Fruit fly (Drosophila melanogaster) whole organism, embryonic: ENCODE measurements around the gene Tengl3.
A peak's percentile ranks its signal among the peaks of the same experiment; 100 is the strongest.

Experiments
- Asciz ChIP-seq: fragments of 200-800 bp; sonication (Bioruptor generic); optimal IDR thresholded peaks from 2 replicates; lab custom pipeline; 2017; ENCODE audit warnings: missing biosample characterization, mild to moderate bottlenecking, missing genetic modification characterization, missing genetic modification reagents
- Atf-2 ChIP-seq: fragments of 200-800 bp; sonication (Bioruptor generic); optimal IDR thresholded peaks from 2 replicates; lab custom pipeline; 2016; ENCODE audit warnings: missing biosample characterization, missing genetic modification characterization
- CG1024 ChIP-seq: fragments of 200-800 bp; sonication (Bioruptor generic); IDR thresholded peaks from 2 replicates; pipeline ENCODE4 v1.3.6; 2022; ENCODE audit warnings: missing biosample characterization, missing genetic modification characterization
- CG10366 ChIP-seq: fragments of 200-800 bp; sonication (Bioruptor generic); IDR thresholded peaks from 2 replicates; pipeline ENCODE4 v1.3.6; 2022; ENCODE audit warnings: missing biosample characterization, missing genetic modification characterization
- CG10959 ChIP-seq: fragments of 200-800 bp; sonication (Bioruptor generic); IDR thresholded peaks from 2 replicates; pipeline ENCODE4 v1.3.6; 2022; ENCODE audit warnings: missing biosample characterization, missing genetic modification characterization
- CG12155 ChIP-seq: fragments of 200-800 bp; sonication (Bioruptor generic); optimal IDR thresholded peaks from 3 replicates; lab custom pipeline; 2016; ENCODE audit warnings: missing biosample characterization, missing genetic modification characterization
- CG12219 ChIP-seq: fragments of 200-800 bp; sonication (Bioruptor generic); optimal IDR thresholded peaks from 3 replicates; lab custom pipeline; 2018; ENCODE audit warnings: missing biosample characterization, mild to moderate bottlenecking, missing genetic modification characterization
- CG12299 ChIP-seq: fragments of 200-800 bp; sonication (Bioruptor generic); optimal IDR thresholded peaks from 2 replicates; lab custom pipeline; 2018; ENCODE audit warnings: missing biosample characterization, mild to moderate bottlenecking, missing genetic modification characterization
- CG12659 ChIP-seq: fragments of 200-800 bp; sonication (Bioruptor generic); optimal IDR thresholded peaks from 3 replicates; lab custom pipeline; 2017; ENCODE audit warnings: mild to moderate bottlenecking, missing biosample characterization, missing genetic modification reagents, missing genetic modification characterization
- CG15073 ChIP-seq: fragments of 200-800 bp; sonication (Bioruptor generic); optimal IDR thresholded peaks from 2 replicates; lab custom pipeline; 2016; ENCODE audit warnings: missing biosample characterization, missing genetic modification characterization
- CG15514 ChIP-seq: fragments of 200-800 bp; sonication (Bioruptor generic); optimal IDR thresholded peaks from 3 replicates; lab custom pipeline; 2017; ENCODE audit warnings: missing biosample characterization, missing genetic modification characterization, mild to moderate bottlenecking, moderate library complexity, missing genetic modification reagents
- CG17359 ChIP-seq: fragments of 200-800 bp; sonication (Bioruptor generic); optimal IDR thresholded peaks from 3 replicates; lab custom pipeline; 2018; ENCODE audit warnings: missing biosample characterization, mild to moderate bottlenecking, missing genetic modification characterization, moderate library complexity
- CG17912 ChIP-seq: fragments of 200-800 bp; sonication (Bioruptor generic); optimal IDR thresholded peaks from 2 replicates; lab custom pipeline; 2018; ENCODE audit warnings: missing biosample characterization, mild to moderate bottlenecking, missing genetic modification characterization
- CG3838 ChIP-seq: fragments of 200-800 bp; sonication (Bioruptor generic); optimal IDR thresholded peaks from 3 replicates; lab custom pipeline; 2016; ENCODE audit warnings: missing biosample characterization, missing genetic modification characterization
- CG3995 ChIP-seq: fragments of 200-800 bp; sonication (Bioruptor generic); optimal IDR thresholded peaks from 3 replicates; lab custom pipeline; 2016; ENCODE audit warnings: missing biosample characterization, missing genetic modification characterization
- CG43689 ChIP-seq: fragments of 200-800 bp; sonication (Bioruptor generic); IDR thresholded peaks from 2 replicates; pipeline ENCODE4 v1.3.6; 2022; ENCODE audit warnings: missing biosample characterization, missing genetic modification characterization
- CG4820 ChIP-seq: fragments of 200-800 bp; sonication (Bioruptor generic); optimal IDR thresholded peaks from 3 replicates; lab custom pipeline; 2016; ENCODE audit warnings: missing biosample characterization, missing genetic modification characterization
- CG7357 ChIP-seq: fragments of 200-800 bp; sonication (Bioruptor generic); IDR thresholded peaks from 3 replicates; pipeline ENCODE4 v1.3.6; 2022; ENCODE audit warnings: missing biosample characterization, missing genetic modification characterization
- CG7372 ChIP-seq: fragments of 200-800 bp; sonication (Bioruptor generic); IDR thresholded peaks from 2 replicates; pipeline ENCODE4 v1.3.6; 2022; ENCODE audit warnings: missing biosample characterization, missing genetic modification characterization
- CHES-1-like ChIP-seq: fragments of 200-800 bp; sonication (Bioruptor generic); optimal IDR thresholded peaks from 2 replicates; lab custom pipeline; 2016; ENCODE audit warnings: missing biosample characterization, missing genetic modification characterization
- D19A ChIP-seq: fragments of 200-800 bp; optimal IDR thresholded peaks from 3 replicates; lab custom pipeline; 2019; ENCODE audit warnings: missing biosample characterization, mild to moderate bottlenecking, missing genetic modification characterization, moderate library complexity
- Deaf1 ChIP-seq: fragments of 200-800 bp; optimal IDR thresholded peaks from 3 replicates; lab custom pipeline; 2019; ENCODE audit warnings: missing biosample characterization, mild to moderate bottlenecking, missing genetic modification characterization, moderate library complexity
- Elba2 ChIP-seq: fragments of 200-800 bp; sonication (Bioruptor generic); optimal IDR thresholded peaks from 3 replicates; lab custom pipeline; 2016; ENCODE audit warnings: missing biosample characterization, missing genetic modification characterization
- Gsc ChIP-seq: fragments of 200-800 bp; sonication (Bioruptor generic); IDR thresholded peaks from 2 replicates; pipeline ENCODE4 v1.3.6; 2022; ENCODE audit warnings: missing biosample characterization, missing genetic modification characterization
- Hr78 ChIP-seq, 2 experiments: fragments of 200-800 bp in 1 of 2; fragments of >200 bp in 1 of 2; sonication (Bioruptor generic) in 1 of 2; optimal IDR thresholded peaks; 2 replicates each; lab custom pipeline; 2017 to 2019; ENCODE audit warnings: missing biosample characterization in 2 of 2, missing genetic modification characterization in 2 of 2, mild to moderate bottlenecking in 1 of 2, moderate library complexity in 1 of 2
- Mrtf ChIP-seq: fragments of 200-800 bp; sonication (Bioruptor generic); IDR thresholded peaks from 3 replicates; pipeline ENCODE4 v1.3.6; 2022; ENCODE audit warnings: missing biosample characterization, missing genetic modification characterization
- Neu2 ChIP-seq: fragments of 200-800 bp; sonication (Bioruptor generic); optimal IDR thresholded peaks from 3 replicates; lab custom pipeline; 2016; ENCODE audit warnings: missing biosample characterization, missing genetic modification characterization, borderline replicate concordance
- Xrp1 ChIP-seq: fragments of 200-800 bp; sonication (Bioruptor generic); IDR thresholded peaks from 2 replicates; pipeline ENCODE4 v1.3.6; 2022; ENCODE audit warnings: missing biosample characterization, missing genetic modification characterization
- ab ChIP-seq: fragments of 200-800 bp; sonication (Bioruptor generic); optimal IDR thresholded peaks from 2 replicates; lab custom pipeline; 2016; ENCODE audit warnings: missing biosample characterization, missing genetic modification characterization
- ash1 ChIP-seq: fragments of 200-800 bp; sonication (Bioruptor generic); optimal IDR thresholded peaks from 2 replicates; lab custom pipeline; 2018; ENCODE audit warnings: missing biosample characterization, mild to moderate bottlenecking, missing genetic modification characterization
- bab2 ChIP-seq: fragments of 200-800 bp; sonication (Bioruptor generic); optimal IDR thresholded peaks from 2 replicates; lab custom pipeline; 2016; ENCODE audit warnings: missing biosample characterization, missing genetic modification characterization
- chinmo ChIP-seq: fragments of 200-800 bp; sonication (Bioruptor generic); IDR thresholded peaks from 4 replicates; pipeline ENCODE4 v1.3.6; 2022; ENCODE audit warnings: missing biosample characterization, missing genetic modification characterization; ENCODE audit not compliant: partially characterized antibody
- dan ChIP-seq: fragments of 200-800 bp; sonication (Bioruptor generic); IDR thresholded peaks from 2 replicates; pipeline ENCODE4 v1.3.6; 2022; ENCODE audit warnings: missing biosample characterization, missing genetic modification characterization
- dmrt99B ChIP-seq: fragments of 200-800 bp; sonication (Bioruptor generic); optimal IDR thresholded peaks from 2 replicates; lab custom pipeline; 2018; ENCODE audit warnings: missing biosample characterization, mild to moderate bottlenecking, missing genetic modification characterization, moderate library complexity
- gsb-n ChIP-seq: fragments of 200-800 bp; sonication (Bioruptor generic); optimal IDR thresholded peaks from 3 replicates; lab custom pipeline; 2018; ENCODE audit warnings: missing biosample characterization, mild to moderate bottlenecking, missing genetic modification characterization
- lov ChIP-seq, 2 experiments: fragments of 200-800 bp in 1 of 2; fragments of >200 bp in 1 of 2; sonication (Bioruptor generic) in 1 of 2; IDR thresholded peaks in 1 of 2; optimal IDR thresholded peaks in 1 of 2; 2 replicates in 1 of 2; 3 replicates in 1 of 2; pipeline versions ENCODE4 v1.3.6 to Lab custom; 2017 to 2022; ENCODE audit warnings: missing biosample characterization in 1 of 2, missing genetic modification characterization in 1 of 2
- pfk ChIP-seq: fragments of 200-800 bp; sonication (Bioruptor generic); optimal IDR thresholded peaks from 2 replicates; lab custom pipeline; 2018; ENCODE audit warnings: missing biosample characterization, mild to moderate bottlenecking, missing genetic modification characterization, moderate library complexity
- pita ChIP-seq: fragments of 200-800 bp; sonication (Bioruptor generic); optimal IDR thresholded peaks from 2 replicates; lab custom pipeline; 2017; ENCODE audit warnings: missing biosample characterization, mild to moderate bottlenecking, missing genetic modification characterization
- prd ChIP-seq, 3 experiments: fragments of >200 bp in 2 of 3; fragments of 200-800 bp in 1 of 3; sonication (Bioruptor generic) in 1 of 3; optimal IDR thresholded peaks in 2 of 3; IDR thresholded peaks in 1 of 3; 2 replicates in 2 of 3; 3 replicates in 1 of 3; pipeline versions ENCODE4 v1.3.6 to Lab custom; 2017 to 2022; ENCODE audit warnings: missing biosample characterization in 1 of 3, missing genetic modification characterization in 1 of 3
- row ChIP-seq: fragments of 200-800 bp; sonication (Bioruptor generic); IDR thresholded peaks from 3 replicates; pipeline ENCODE4 v1.3.6; 2022; ENCODE audit warnings: missing biosample characterization, missing genetic modification characterization
- slp2 ChIP-seq: fragments of 200-800 bp; sonication (Bioruptor generic); optimal IDR thresholded peaks from 2 replicates; lab custom pipeline; 2016; ENCODE audit warnings: missing biosample characterization, missing genetic modification characterization
- sug ChIP-seq: fragments of 200-800 bp; optimal IDR thresholded peaks from 2 replicates; lab custom pipeline; 2019; ENCODE audit warnings: missing biosample characterization, mild to moderate bottlenecking, missing genetic modification characterization, moderate library complexity
- tin ChIP-seq: fragments of 200-800 bp; sonication (Bioruptor generic); optimal IDR thresholded peaks from 3 replicates; lab custom pipeline; 2016; ENCODE audit warnings: missing biosample characterization, missing genetic modification characterization
- unc-4 ChIP-seq: fragments of 200-800 bp; sonication (Bioruptor generic); IDR thresholded peaks from 2 replicates; pipeline ENCODE4 v1.3.6; 2022; ENCODE audit warnings: missing biosample characterization, missing genetic modification characterization; ENCODE audit not compliant: partially characterized antibody
- vnd ChIP-seq: fragments of 200-800 bp; sonication (Bioruptor generic); IDR thresholded peaks from 3 replicates; pipeline ENCODE4 v1.3.6; 2022; ENCODE audit warnings: missing biosample characterization, missing genetic modification characterization; ENCODE audit not compliant: partially characterized antibody
- wek ChIP-seq: fragments of 200-800 bp; sonication (Bioruptor generic); optimal IDR thresholded peaks from 3 replicates; lab custom pipeline; 2018; ENCODE audit warnings: missing biosample characterization, mild to moderate bottlenecking, missing genetic modification characterization, moderate library complexity
- zfh2 ChIP-seq: fragments of 200-800 bp; sonication (Bioruptor generic); optimal IDR thresholded peaks from 2 replicates; lab custom pipeline; 2016; ENCODE audit warnings: missing biosample characterization, missing genetic modification characterization

The Tengl3 gene

dm6 chr2L:2226259-2227121, 11.6 kb downstream of the Tengl3 start, which contains the start of the genes CG15387 and sau (continued):
- TF ChIP-seq CG17359 (tag; lab: Kevin White, UChicago) (peak; percentile 84), CG3995 (peak; percentile 80), CG7357 (GFP tag; lab: Robert Waterston, UW) (peak; percentile 64; the same call in 1 of the 3 replicates), Xrp1 (GFP tag; lab: Robert Waterston, UW) (peak; percentile 88), lov (optimal IDR thresholded peaks at IDR 0.05; lab: Kevin White, UChicago) (no peak), lov (GFP tag; IDR thresholded peaks at IDR 0.05; lab: Robert Waterston, UW) (peak; percentile 76; the same call in 2 of the 3 replicates), ab (GFP tag; lab: Kevin White, UChicago) (no peak), CG17912 (GFP tag; lab: Kevin White, UChicago) (peak; percentile 69), CG1024 (GFP tag; lab: Robert Waterston, UW) (peak; percentile 66), row (GFP tag; lab: Robert Waterston, UW) (peak; percentile 94), unc-4 (GFP tag; lab: Robert Waterston, UW) (peak; percentile 94), Elba2 (GFP tag; lab: Kevin White, UChicago) (peak; percentile 51), Gsc (GFP tag; lab: Robert Waterston, UW) (no peak), chinmo (GFP tag; lab: Robert Waterston, UW) (peak; percentile 87), prd (optimal IDR thresholded peaks at IDR 0.05; lab: Kevin White, UChicago) (no peak), prd (GFP tag; IDR thresholded peaks at IDR 0.05; lab: Robert Waterston, UW) (peak; percentile 88), CG10366 (peak; percentile 80), tin (GFP tag; lab: Kevin White, UChicago) (peak; percentile 90), CG10959 (GFP tag; lab: Robert Waterston, UW) (peak; percentile 65), CHES-1-like (peak; percentile 90), Hr78 (GFP tag; optimal IDR thresholded peaks at IDR 0.05; lab: Kevin White, UChicago) (peak in 1 of 2 experiments; percentile 51), Deaf1 (tag; lab: Kevin White, UChicago) (peak; percentile 59), CG7372 (GFP tag; lab: Robert Waterston, UW) (peak; percentile 83), bab2 (GFP tag; lab: Kevin White, UChicago) (peak; percentile 92), pfk (GFP tag; lab: Kevin White, UChicago) (peak; percentile 32), CG15073 (GFP tag; lab: Kevin White, UChicago) (peak; percentile 49), zfh2 (GFP tag; lab: Kevin White, UChicago) (peak; percentile 93), wek (GFP tag; lab: Kevin White, UChicago) (peak; percentile 48), CG3838 (GFP tag; lab: Kevin White, UChicago) (peak; percentile 74), Neu2 (no peak), slp2 (GFP tag; lab: Kevin White, UChicago) (peak; percentile 90), CG15514 (peak; percentile 86), CG12155 (GFP tag; lab: Kevin White, UChicago) (peak; percentile 89), CG43689 (GFP tag; lab: Robert Waterston, UW) (peak; percentile 64), Asciz (GFP tag; lab: Kevin White, UChicago) (peak; percentile 76), sug (tag; lab: Kevin White, UChicago) (peak; percentile 89), pita (GFP tag; lab: Kevin White, UChicago) (no peak), vnd (GFP tag; lab: Robert Waterston, UW) (peak; percentile 92), dmrt99B (tag; lab: Kevin White, UChicago) (peak; percentile 79), CG12219 (peak; percentile 69), Atf-2 (GFP tag; lab: Kevin White, UChicago) (peak; percentile 91), ash1 (no peak), gsb-n (tag; lab: Kevin White, UChicago) (peak; percentile 81), CG4820 (peak; percentile 79), dan (no peak), CG12299 (peak; percentile 86), Mrtf (peak; percentile 70; the same call in 2 of the 3 replicates), CG12659 (GFP tag; lab: Kevin White, UChicago) (peak; percentile 90), D19A (tag; lab: Kevin White, UChicago) (peak; percentile 66)
